Worm (Caenorhabditis elegans) whole organism, young adult: ENCODE results near the gene K01A11.3.

Source experiments
- C06A6.2 ChIP-seq: fragments of 200-800 bp; sonication (Bioruptor generic); conservative IDR thresholded peaks from 2 replicates; pipeline ENCODE4 v1.3.6; 2022; ENCODE audit warnings: missing genetic modification characterization, missing compliant biosample characterization
- C17E4.6 ChIP-seq: fragments of 200-800 bp; sonication (Bioruptor generic); IDR thresholded peaks from 2 replicates; pipeline ENCODE4 v1.3.6; 2022; ENCODE audit warnings: missing genetic modification reagents, missing genetic modification characterization, missing compliant biosample characterization
- F52B5.7 ChIP-seq: sonication (generic microtip); optimal IDR thresholded peaks from 2 replicates; lab custom pipeline; 2016; ENCODE audit warnings: mild to moderate bottlenecking, missing genetic modification characterization, missing compliant biosample characterization
- T26A5.8 ChIP-seq: sonication (generic microtip); optimal IDR thresholded peaks from 2 replicates; lab custom pipeline; 2016; ENCODE audit warnings: missing genetic modification characterization, missing compliant biosample characterization
- Y56A3A.18 ChIP-seq: fragments of 200-800 bp; sonication (Bioruptor generic); IDR thresholded peaks from 2 replicates; pipeline ENCODE4 v1.3.6; 2022; ENCODE audit warnings: missing genetic modification reagents, missing genetic modification characterization, missing compliant biosample characterization
- Y79H2A.3 ChIP-seq: fragments of 200-800 bp; sonication (Bioruptor generic); conservative IDR thresholded peaks from 2 replicates; pipeline ENCODE4 v1.3.6; 2022; ENCODE audit warnings: missing genetic modification reagents, missing genetic modification characterization, missing compliant biosample characterization
- Y95B8A.8 ChIP-seq: fragments of 200-800 bp; sonication (Bioruptor generic); IDR thresholded peaks from 2 replicates; pipeline ENCODE4 v1.3.6; 2022; ENCODE audit warnings: missing genetic modification reagents, missing genetic modification characterization, missing compliant biosample characterization
- ZK185.1 ChIP-seq: sonication (generic microtip); optimal IDR thresholded peaks from 2 replicates; lab custom pipeline; 2016; ENCODE audit warnings: mild to moderate bottlenecking, missing genetic modification characterization, missing compliant biosample characterization; ENCODE audit not compliant: poor library complexity, severe bottlenecking
- akir-1 ChIP-seq: fragments of 200-800 bp; sonication (Bioruptor generic); optimal IDR thresholded peaks from 2 replicates; lab custom pipeline; 2018; ENCODE audit warnings: mild to moderate bottlenecking, missing genetic modification characterization, moderate library complexity, missing compliant biosample characterization
- ama-1 ChIP-seq, 3 experiments: fragments of 150-350 bp in 1 of 3; sonication (generic microtip) in 2 of 3; optimal IDR thresholded peaks; 2 replicates each; lab custom pipeline; 2014 to 2018; ENCODE audit warnings: missing biosample characterization in 2 of 3, missing genetic modification characterization in 2 of 3, missing genetic modification reagents in 2 of 3
- aptf-2 ChIP-seq: fragments of 200-800 bp; sonication (Bioruptor generic); conservative IDR thresholded peaks from 2 replicates; pipeline ENCODE4 v1.3.6; 2022; ENCODE audit warnings: missing genetic modification reagents, missing genetic modification characterization, missing compliant biosample characterization
- attf-5 ChIP-seq: fragments of 200-800 bp; sonication (Bioruptor generic); optimal IDR thresholded peaks from 2 replicates; lab custom pipeline; 2018; ENCODE audit warnings: mild to moderate bottlenecking, missing genetic modification characterization, missing compliant biosample characterization
- bed-1 ChIP-seq: fragments of 200-800 bp; sonication (Bioruptor generic); IDR thresholded peaks from 2 replicates; pipeline ENCODE4 v1.3.6; 2022; ENCODE audit warnings: missing genetic modification reagents, missing genetic modification characterization, missing compliant biosample characterization
- bed-2 ChIP-seq: fragments of 200-800 bp; sonication (Bioruptor generic); IDR thresholded peaks from 2 replicates; pipeline ENCODE4 v1.3.6; 2022; ENCODE audit warnings: missing genetic modification reagents, missing genetic modification characterization, missing compliant biosample characterization
- ceh-100 ChIP-seq: fragments of 200-800 bp; sonication (Bioruptor generic); IDR thresholded peaks from 2 replicates; pipeline ENCODE4 v1.3.6; 2022; ENCODE audit warnings: missing genetic modification reagents, missing genetic modification characterization, missing compliant biosample characterization
- ceh-40 ChIP-seq: fragments of 200-800 bp; sonication (Bioruptor generic); IDR thresholded peaks from 2 replicates; pipeline ENCODE4 v1.3.6; 2022; ENCODE audit warnings: missing genetic modification characterization, missing compliant biosample characterization
- ceh-58 ChIP-seq: fragments of 200-800 bp; sonication (Bioruptor generic); IDR thresholded peaks from 2 replicates; pipeline ENCODE4 v1.3.6; 2022; ENCODE audit warnings: missing genetic modification characterization, missing compliant biosample characterization
- ceh-91 ChIP-seq: fragments of 200-800 bp; sonication (Bioruptor generic); IDR thresholded peaks from 2 replicates; pipeline ENCODE4 v1.3.6; 2022; ENCODE audit warnings: missing genetic modification reagents, missing genetic modification characterization, missing compliant biosample characterization
- chd-7 ChIP-seq: sonication (generic microtip); optimal IDR thresholded peaks from 2 replicates; lab custom pipeline; 2016; ENCODE audit warnings: mild to moderate bottlenecking, missing genetic modification characterization, moderate library complexity, missing compliant biosample characterization
- egl-18 ChIP-seq: fragments of 200-800 bp; sonication (Bioruptor generic); IDR thresholded peaks from 2 replicates; pipeline ENCODE4 v1.3.6; 2022; ENCODE audit warnings: missing genetic modification reagents, missing genetic modification characterization, missing compliant biosample characterization
- egrh-3 ChIP-seq: fragments of 200-800 bp; sonication (Bioruptor generic); IDR thresholded peaks from 2 replicates; pipeline ENCODE4 v1.3.6; 2022; ENCODE audit warnings: missing genetic modification reagents, missing genetic modification characterization, missing compliant biosample characterization
- gei-17 ChIP-seq: fragments of 200-800 bp; sonication (Bioruptor generic); optimal IDR thresholded peaks from 2 replicates; lab custom pipeline; 2018; ENCODE audit warnings: mild to moderate bottlenecking, missing genetic modification characterization, missing compliant biosample characterization
- hlh-26 ChIP-seq: fragments of 200-800 bp; sonication (Bioruptor generic); conservative IDR thresholded peaks from 2 replicates; pipeline ENCODE4 v1.3.6; 2022; ENCODE audit warnings: missing genetic modification reagents, missing genetic modification characterization, missing compliant biosample characterization
- hmg-20 ChIP-seq: fragments of 200-800 bp; sonication (Bioruptor generic); IDR thresholded peaks from 2 replicates; pipeline ENCODE4 v1.3.6; 2022; ENCODE audit warnings: missing genetic modification reagents, missing genetic modification characterization, missing compliant biosample characterization
- hsf-1 ChIP-seq: fragments of 200-800 bp; sonication (Bioruptor generic); IDR thresholded peaks from 2 replicates; pipeline ENCODE4 v1.3.6; 2022; ENCODE audit warnings: missing genetic modification reagents, missing genetic modification characterization, missing compliant biosample characterization
- lag-1 ChIP-seq: fragments of 200-800 bp; sonication (Bioruptor generic); IDR thresholded peaks from 2 replicates; pipeline ENCODE4 v1.3.6; 2022; ENCODE audit warnings: missing genetic modification reagents, missing genetic modification characterization, missing compliant biosample characterization
- let-526 ChIP-seq: fragments of 200-800 bp; sonication (Bioruptor generic); IDR thresholded peaks from 2 replicates; pipeline ENCODE4 v1.3.6; 2022; ENCODE audit warnings: missing genetic modification reagents, missing genetic modification characterization, missing compliant biosample characterization
- let-607 ChIP-seq, 2 experiments: fragments of 200-800 bp in 1 of 2; sonication (Bioruptor generic) in 1 of 2; sonication (generic microtip) in 1 of 2; optimal IDR thresholded peaks; 2 replicates each; lab custom pipeline; 2016 to 2018; ENCODE audit warnings: mild to moderate bottlenecking in 2 of 2, missing compliant biosample characterization in 2 of 2, missing genetic modification characterization in 2 of 2, moderate library complexity in 2 of 2, missing genotype in 1 of 2
- lin-35 ChIP-seq, 3 experiments: fragments of 150-350 bp in 2 of 3; sonication (generic microtip) in 1 of 3; optimal IDR thresholded peaks; 2 replicates each; lab custom pipeline; 2014 to 2018; ENCODE audit warnings: missing biosample characterization in 3 of 3, missing genetic modification characterization in 3 of 3, missing genetic modification reagents in 3 of 3
- lin-54 ChIP-seq: fragments of 200-800 bp; sonication (Bioruptor generic); optimal IDR thresholded peaks from 2 replicates; lab custom pipeline; 2018; ENCODE audit warnings: mild to moderate bottlenecking, missing genetic modification characterization, missing compliant biosample characterization
- lsy-27 ChIP-seq: sonication (generic microtip); optimal IDR thresholded peaks from 2 replicates; lab custom pipeline; 2017; ENCODE audit warnings: missing genetic modification characterization, mild to moderate bottlenecking, missing compliant biosample characterization, antibody characterized with exemption, missing genotype, borderline replicate concordance; ENCODE audit not compliant: insufficient read depth
- madf-10 ChIP-seq: sonication (generic microtip); optimal IDR thresholded peaks from 2 replicates; lab custom pipeline; 2016; ENCODE audit warnings: mild to moderate bottlenecking, missing genetic modification characterization, missing compliant biosample characterization
- mxl-1 ChIP-seq: sonication (generic microtip); optimal IDR thresholded peaks from 2 replicates; lab custom pipeline; 2016; ENCODE audit warnings: missing genetic modification characterization, missing compliant biosample characterization
- nfya-2 ChIP-seq: fragments of 200-800 bp; sonication (Bioruptor generic); IDR thresholded peaks from 2 replicates; pipeline ENCODE4 v1.3.6; 2022; ENCODE audit warnings: missing genetic modification reagents, missing genetic modification characterization, missing compliant biosample characterization
- nhr-120 ChIP-seq: fragments of 200-800 bp; sonication (Bioruptor generic); IDR thresholded peaks from 2 replicates; pipeline ENCODE4 v1.3.6; 2022; ENCODE audit warnings: missing genetic modification characterization, missing compliant biosample characterization
- rcor-1 ChIP-seq: fragments of 200-800 bp; sonication (Bioruptor generic); IDR thresholded peaks from 2 replicates; pipeline ENCODE4 v1.3.6; 2022; ENCODE audit warnings: missing genetic modification reagents, missing genetic modification characterization, missing compliant biosample characterization
- snpc-4 ChIP-seq, 5 experiments: fragments of 150-350 bp in 1 of 5; sonication (generic microtip) in 4 of 5; optimal IDR thresholded peaks; 2 replicates each; lab custom pipeline; 2014 to 2018; ENCODE audit warnings: missing genetic modification characterization in 5 of 5, missing biosample characterization in 3 of 5, antibody characterized with exemption in 2 of 5, mild to moderate bottlenecking in 2 of 5, missing compliant biosample characterization in 2 of 5, missing genotype in 2 of 5, moderate library complexity in 2 of 5, missing genetic modification reagents in 1 of 5
- somi-1 ChIP-seq: fragments of 200-800 bp; sonication (Bioruptor generic); optimal IDR thresholded peaks from 2 replicates; lab custom pipeline; 2018; ENCODE audit warnings: mild to moderate bottlenecking, missing genetic modification characterization, missing compliant biosample characterization
- sptf-2 ChIP-seq: fragments of 200-800 bp; sonication (Bioruptor generic); optimal IDR thresholded peaks from 2 replicates; lab custom pipeline; 2018; ENCODE audit warnings: mild to moderate bottlenecking, missing genetic modification characterization, missing compliant biosample characterization
- tbp1 ChIP-seq: fragments of 200-800 bp; sonication (Bioruptor generic); optimal IDR thresholded peaks from 2 replicates; lab custom pipeline; 2018; ENCODE audit warnings: mild to moderate bottlenecking, missing genetic modification characterization, missing compliant biosample characterization
- tlf-1 ChIP-seq: fragments of 200-800 bp; sonication (Bioruptor generic); optimal IDR thresholded peaks from 2 replicates; lab custom pipeline; 2018; ENCODE audit warnings: mild to moderate bottlenecking, missing genetic modification characterization, missing compliant biosample characterization
- unc-62 ChIP-seq: fragments of 150-350 bp; optimal IDR thresholded peaks from 2 replicates; lab custom pipeline; 2014; ENCODE audit warnings: missing biosample characterization, missing genetic modification reagents, missing genetic modification characterization
- zfh-2 ChIP-seq: fragments of 200-800 bp; sonication (Bioruptor generic); conservative IDR thresholded peaks from 2 replicates; pipeline ENCODE4 v1.3.6; 2022; ENCODE audit warnings: missing genetic modification reagents, missing genetic modification characterization, missing compliant biosample characterization
- ztf-18 ChIP-seq: sonication (generic microtip); optimal IDR thresholded peaks from 2 replicates; lab custom pipeline; 2016; ENCODE audit warnings: missing genotype, mild to moderate bottlenecking, missing genetic modification characterization, missing compliant biosample characterization
- ztf-25 ChIP-seq: fragments of 200-800 bp; sonication (Bioruptor generic); IDR thresholded peaks from 2 replicates; pipeline ENCODE4 v1.3.6; 2022; ENCODE audit warnings: missing genetic modification reagents, missing genetic modification characterization, missing compliant biosample characterization
- ztf-26 ChIP-seq: sonication (generic microtip); optimal IDR thresholded peaks from 2 replicates; lab custom pipeline; 2017; ENCODE audit warnings: missing genetic modification characterization, missing compliant biosample characterization
- ztf-6 ChIP-seq: fragments of 200-800 bp; sonication (Bioruptor generic); IDR thresholded peaks from 2 replicates; pipeline ENCODE4 v1.3.6; 2022; ENCODE audit warnings: missing genetic modification reagents, missing genetic modification characterization, missing compliant biosample characterization

The K01A11.3 gene

ce11 chrIII:3456226-3456625, 3.8 kb upstream of the K01A11.3 start (continued):
- TF ChIP-seq chd-7 (tag; lab: Kevin White, UChicago), result peak; percentile 88
- no peak for TF ChIP-seq akir-1 (GFP tag; lab: Kevin White, UChicago)
- TF ChIP-seq let-526 (GFP tag; lab: Robert Waterston, UW), result peak; percentile 90
- peak; percentile 93 for TF ChIP-seq rcor-1 (GFP tag; lab: Robert Waterston, UW)
- TF ChIP-seq mxl-1, result no peak
- TF ChIP-seq Y95B8A.8, result peak; percentile 84
- TF ChIP-seq sptf-2 (GFP tag; lab: Kevin White, UChicago), result no peak
- peak; percentile 91 to 95 for TF ChIP-seq let-607 (tag; optimal IDR thresholded peaks at IDR 0.05; lab: Kevin White, UChicago)
- TF ChIP-seq ZK185.1 (tag; lab: Kevin White, UChicago), result peak; percentile 95
- peak; percentile 98 for TF ChIP-seq ztf-26 (tag; lab: Kevin White, UChicago)
- TF ChIP-seq hsf-1 (GFP tag; lab: Robert Waterston, UW), result peak; percentile 73
- peak; percentile 91 for TF ChIP-seq ceh-100 (GFP tag; lab: Robert Waterston, UW)
- TF ChIP-seq zfh-2 (GFP tag; lab: Robert Waterston, UW), result no peak
- peak; percentile 38 for TF ChIP-seq F52B5.7 (tag; lab: Kevin White, UChicago)
- TF ChIP-seq hlh-26 (GFP tag; lab: Robert Waterston, UW), result no peak
- TF ChIP-seq ceh-40, result no peak
- TF ChIP-seq ceh-58 (GFP tag; lab: Robert Waterston, UW), result no peak
- peak; percentile 3 for TF ChIP-seq lsy-27
- TF ChIP-seq C06A6.2, result peak; percentile 94
- TF ChIP-seq ama-1 (optimal IDR thresholded peaks at IDR 0.05; lab: Kevin White, UChicago), result peak; percentile 45
- TF ChIP-seq ama-1 (GFP tag; optimal IDR thresholded peaks at IDR 0.05; lab: Kevin White, UChicago), result no peak
- peak; percentile 33; the same call in 1 of the 2 replicates for TF ChIP-seq ztf-6
- 0 out of 2 replicates have a peak, but pooled peaks have one; percentile 19 for TF ChIP-seq nhr-120 (GFP tag; lab: Robert Waterston, UW)
- TF ChIP-seq madf-10 (tag; lab: Kevin White, UChicago), result peak; percentile 89
- TF ChIP-seq lin-35 (GFP tag; optimal IDR thresholded peaks at IDR 0.05; lab: Kevin White, UChicago), result peak; percentile 63 to 98 (median 85)
- peak; percentile 93 for TF ChIP-seq ceh-91 (GFP tag; lab: Robert Waterston, UW)
- TF ChIP-seq bed-2 (GFP tag; lab: Robert Waterston, UW), result 0 out of 2 replicates have a peak, but pooled peaks have one; percentile 52
- TF ChIP-seq bed-1 (GFP tag; lab: Robert Waterston, UW), result no peak
- no peak for TF ChIP-seq ztf-25 (GFP tag; lab: Robert Waterston, UW)
- TF ChIP-seq hmg-20 (GFP tag; lab: Robert Waterston, UW), result peak; percentile 80
- TF ChIP-seq unc-62 (GFP tag; lab: Kevin White, UChicago), result peak; percentile 33
- TF ChIP-seq gei-17 (GFP tag; lab: Kevin White, UChicago), result peak; percentile 78
- TF ChIP-seq somi-1 (GFP tag; lab: Kevin White, UChicago), result peak; percentile 96
- TF ChIP-seq attf-5 (GFP tag; lab: Kevin White, UChicago), result peak; percentile 97
- TF ChIP-seq tbp1 (GFP tag; lab: Kevin White, UChicago), result peak; percentile 77
- TF ChIP-seq aptf-2 (GFP tag; lab: Robert Waterston, UW), result 0 out of 2 replicates have a peak, but pooled peaks have one; percentile 42
- TF ChIP-seq egl-18 (GFP tag; lab: Robert Waterston, UW), result peak; percentile 91
- TF ChIP-seq ztf-18 (tag; lab: Kevin White, UChicago), result peak; percentile 91
- TF ChIP-seq Y79H2A.3 (GFP tag; lab: Robert Waterston, UW), result no peak
- TF ChIP-seq egrh-3, result no peak
- TF ChIP-seq lin-54 (GFP tag; lab: Kevin White, UChicago), result peak; percentile 97
- peak; percentile 65 for TF ChIP-seq snpc-4 (GFP tag; optimal IDR thresholded peaks at IDR 0.05; lab: Kevin White, UChicago)
- TF ChIP-seq snpc-4 (tag; optimal IDR thresholded peaks at IDR 0.05; lab: Kevin White, UChicago), result peak; percentile 76 to 87 (median 85)
- TF ChIP-seq Y56A3A.18 (GFP tag; lab: Robert Waterston, UW), result peak; percentile 74; the same call in 1 of the 2 replicates
- TF ChIP-seq tlf-1 (GFP tag; lab: Kevin White, UChicago), result peak; percentile 98
- no peak for TF ChIP-seq nfya-2 (GFP tag; lab: Robert Waterston, UW)
- TF ChIP-seq T26A5.8 (tag; lab: Kevin White, UChicago), result no peak
- TF ChIP-seq lag-1 (GFP tag; lab: Robert Waterston, UW), result 0 out of 2 replicates have a peak, but pooled peaks have one; percentile 18
- peak; percentile 84 for TF ChIP-seq C17E4.6 (GFP tag; lab: Robert Waterston, UW)
